Fruit fly (Drosophila melanogaster): ENCODE data around the gene pic.

DNA sequence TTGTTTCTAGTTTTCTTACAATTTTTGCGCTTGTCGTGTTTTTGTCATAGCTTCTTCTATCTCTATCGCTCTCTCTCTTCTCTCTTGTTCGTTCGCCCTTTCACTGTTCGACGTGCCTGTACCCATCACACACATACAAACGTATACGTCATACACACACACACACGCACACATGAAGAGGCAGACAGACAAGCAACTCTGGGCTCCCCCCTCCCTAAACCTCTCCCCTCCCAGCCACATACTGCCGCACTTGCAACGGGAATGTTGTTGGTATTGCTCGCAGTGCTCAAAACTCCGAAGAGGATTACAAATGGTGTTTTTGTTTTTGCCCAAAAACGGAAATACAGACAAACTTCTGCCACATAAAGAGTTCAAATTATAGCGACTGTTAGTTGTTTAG lies 39.1 kb upstream of the pic start:
- TF ChIP-seq Dll (GFP tag; IDR thresholded peaks at IDR 0.05; ENCODE audit: partially characterized antibody) (no peak), her (GFP tag; optimal IDR thresholded peaks at IDR 0.05) (no peak), ttk (GFP tag; IDR thresholded peaks at IDR 0.05) (no peak), Gsc (GFP tag; IDR thresholded peaks at IDR 0.05) (no peak), CG7963 (GFP tag; IDR thresholded peaks at IDR 0.05; ENCODE audit: partially characterized antibody) (no peak), CG14667 (GFP tag; IDR thresholded peaks at IDR 0.05) (no peak), fu2 (GFP tag; optimal IDR thresholded peaks at IDR 0.05) (no peak), CG2712 (tag; optimal IDR thresholded peaks at IDR 0.05) (no peak), trem (tag; optimal IDR thresholded peaks at IDR 0.05) (no peak), CrebB (tag; optimal IDR thresholded peaks at IDR 0.05) (no peak), hth (optimal IDR thresholded peaks at IDR 0.05) (no peak)

Measured in whole organism, embryonic.